Fruit fly (Drosophila melanogaster) whole organism, pupa: ENCODE measurements around the gene His3.3B.

Source experiments
- CG10348 ChIP-seq: fragments of 200-800 bp; sonication (Bioruptor generic); IDR thresholded peaks from 2 replicates; pipeline ENCODE4 v1.3.6; 2022; ENCODE audit warnings: missing biosample characterization, missing genetic modification characterization
- CG12605 ChIP-seq: fragments of 200-800 bp; sonication (Bioruptor generic); IDR thresholded peaks from 2 replicates; pipeline ENCODE4 v1.3.6; 2022; ENCODE audit warnings: missing biosample characterization, missing genetic modification characterization
- CG13204 ChIP-seq: fragments of 200-800 bp; sonication (Bioruptor generic); optimal IDR thresholded peaks from 2 replicates; lab custom pipeline; 2018; ENCODE audit warnings: missing biosample characterization, mild to moderate bottlenecking, missing genetic modification characterization, moderate library complexity
- CG14655 ChIP-seq: fragments of 200-800 bp; sonication (Bioruptor generic); optimal IDR thresholded peaks from 3 replicates; lab custom pipeline; 2017; ENCODE audit warnings: mild to moderate bottlenecking, missing biosample characterization, missing genetic modification reagents, missing genetic modification characterization
- CG15710 ChIP-seq: fragments of 200-800 bp; sonication (Bioruptor generic); optimal IDR thresholded peaks from 2 replicates; lab custom pipeline; 2018; ENCODE audit warnings: missing biosample characterization, mild to moderate bottlenecking, missing genetic modification characterization, moderate library complexity
- CG17806 ChIP-seq: fragments of 200-800 bp; sonication (Bioruptor generic); optimal IDR thresholded peaks from 2 replicates; lab custom pipeline; 2018; ENCODE audit warnings: missing biosample characterization, mild to moderate bottlenecking, missing genetic modification characterization, moderate library complexity
- CG32121 ChIP-seq: fragments of 200-800 bp; sonication (Bioruptor generic); IDR thresholded peaks from 2 replicates; pipeline ENCODE4 v1.3.6; 2022; ENCODE audit warnings: missing biosample characterization, missing genetic modification characterization
- CG34367 ChIP-seq: fragments of 200-800 bp; sonication (Bioruptor generic); optimal IDR thresholded peaks from 2 replicates; lab custom pipeline; 2018; ENCODE audit warnings: missing biosample characterization, mild to moderate bottlenecking, missing genetic modification characterization
- CG4496 ChIP-seq: fragments of 200-800 bp; sonication (Bioruptor generic); IDR thresholded peaks from 3 replicates; pipeline ENCODE4 v1.3.6; 2022; ENCODE audit warnings: missing biosample characterization, missing genetic modification characterization
- CG8159 ChIP-seq: fragments of 200-800 bp; sonication (Bioruptor generic); optimal IDR thresholded peaks from 3 replicates; lab custom pipeline; 2018; ENCODE audit warnings: missing biosample characterization, mild to moderate bottlenecking, missing genetic modification characterization, moderate library complexity
- CG8301 ChIP-seq: fragments of 200-800 bp; sonication (Bioruptor generic); optimal IDR thresholded peaks from 2 replicates; lab custom pipeline; 2018; ENCODE audit warnings: missing biosample characterization, mild to moderate bottlenecking, missing genetic modification characterization
- CG9948 ChIP-seq: fragments of 200-800 bp; sonication (Bioruptor generic); optimal IDR thresholded peaks from 2 replicates; lab custom pipeline; 2018; ENCODE audit warnings: missing biosample characterization, mild to moderate bottlenecking, missing genetic modification characterization, moderate library complexity
- D1 ChIP-seq: fragments of 200-800 bp; sonication (Bioruptor generic); optimal IDR thresholded peaks from 2 replicates; lab custom pipeline; 2018; ENCODE audit warnings: missing biosample characterization, mild to moderate bottlenecking, missing genetic modification characterization, moderate library complexity
- EcR ChIP-seq: fragments of 200-800 bp; sonication (Bioruptor generic); optimal IDR thresholded peaks from 3 replicates; lab custom pipeline; 2019; ENCODE audit warnings: missing biosample characterization, missing genetic modification characterization, mild to moderate bottlenecking, moderate library complexity, missing genetic modification reagents
- Ets98B ChIP-seq: fragments of 200-800 bp; sonication (Bioruptor generic); IDR thresholded peaks from 2 replicates; pipeline ENCODE4 v1.3.6; 2022; ENCODE audit warnings: missing biosample characterization, missing genetic modification characterization
- Pif1A ChIP-seq: fragments of 200-800 bp; sonication (Bioruptor generic); optimal IDR thresholded peaks from 3 replicates; lab custom pipeline; 2016; ENCODE audit warnings: missing biosample characterization, missing genetic modification characterization
- Pif1B ChIP-seq: fragments of 200-800 bp; sonication (Bioruptor generic); optimal IDR thresholded peaks from 3 replicates; lab custom pipeline; 2016; ENCODE audit warnings: missing biosample characterization, missing genetic modification characterization
- Snoo ChIP-seq: fragments of 200-800 bp; sonication (Bioruptor generic); optimal IDR thresholded peaks from 3 replicates; lab custom pipeline; 2017; ENCODE audit warnings: missing biosample characterization, mild to moderate bottlenecking, missing genetic modification characterization, inconsistent platforms
- fd96Ca ChIP-seq: fragments of 200-800 bp; sonication (Bioruptor generic); IDR thresholded peaks from 3 replicates; pipeline ENCODE4 v1.3.6; 2022; ENCODE audit warnings: missing biosample characterization, missing genetic modification characterization
- gl ChIP-seq: fragments of 200-800 bp; sonication (Bioruptor generic); optimal IDR thresholded peaks from 2 replicates; lab custom pipeline; 2018; ENCODE audit warnings: missing biosample characterization, mild to moderate bottlenecking, missing genetic modification characterization

Gene His3.3B

dm6 chrX:9129436-9129835, 27.0 kb downstream of the His3.3B start:
- TF ChIP-seq CG17806 = no peak
- no peak for TF ChIP-seq Pif1A (GFP tag; lab: Kevin White, UChicago)
- no peak for TF ChIP-seq gl (tag; lab: Kevin White, UChicago)
- TF ChIP-seq, all 21 proteins: peak for 0

- TF ChIP-seq CG15710 (tag; lab: Kevin White, UChicago) = no peak
- no peak for TF ChIP-seq Pif1A (GFP tag; lab: Kevin White, UChicago)
- no peak for TF ChIP-seq Pif1B (GFP tag; lab: Kevin White, UChicago)
- no peak for TF ChIP-seq CG9948
- no peak for TF ChIP-seq Ets98B (GFP tag; lab: Robert Waterston, UW)
- no peak for TF ChIP-seq D1 (tag; lab: Kevin White, UChicago)
- no peak for TF ChIP-seq CG17806
- no peak for TF ChIP-seq EcR
- TF ChIP-seq CG32121 (GFP tag; lab: Robert Waterston, UW) = no peak
- no peak for TF ChIP-seq CG12605 (GFP tag; lab: Robert Waterston, UW)
- TF ChIP-seq CG14655 = no peak
- TF ChIP-seq CG13204 (GFP tag; lab: Kevin White, UChicago) = no peak
Observed at dm6 chrX:9128012-9128280, 28.5 kb downstream of the His3.3B start.

dm6 chrX:9127264-9128011, 29.0 kb downstream of the His3.3B start:
- TF ChIP-seq EcR (no peak), CG14655 (peak; percentile 10)
- TF ChIP-seq, all 21 proteins: peak for 1

dm6 chrX:9122492-9122891, 34.0 kb downstream of the His3.3B start:
- TF ChIP-seq CG13204 (GFP tag; lab: Kevin White, UChicago) (no peak), CG15710 (tag; lab: Kevin White, UChicago) (no peak), fd96Ca (GFP tag; lab: Robert Waterston, UW) (0 out of 3 replicates have a peak, but pooled peaks have one; percentile 27)
- TF ChIP-seq, all 21 proteins: peak for 1

dm6 chrX:9120828-9121754, 35.4 kb downstream of the His3.3B start:
- no peak for TF ChIP-seq CG34367 (tag; lab: Kevin White, UChicago)
- no peak for TF ChIP-seq Ets98B (GFP tag; lab: Robert Waterston, UW)
- no peak for TF ChIP-seq CG13204 (GFP tag; lab: Kevin White, UChicago)
- TF ChIP-seq CG17806 = peak; percentile 29
- TF ChIP-seq Snoo (tag; lab: Kevin White, UChicago) = peak; percentile 35
- TF ChIP-seq CG8159 (tag; lab: Kevin White, UChicago) = peak; percentile 53
- TF ChIP-seq CG14655 = peak; percentile 39
- TF ChIP-seq Pif1B (GFP tag; lab: Kevin White, UChicago) = peak; percentile 16
- peak; percentile 34 for TF ChIP-seq CG9948
- TF ChIP-seq Pif1A (GFP tag; lab: Kevin White, UChicago) = peak; percentile 28
- TF ChIP-seq CG15710 (tag; lab: Kevin White, UChicago) = peak; percentile 21
- TF ChIP-seq CG10348 (GFP tag; lab: Robert Waterston, UW) = no peak
- TF ChIP-seq CG4496 (GFP tag; lab: Robert Waterston, UW) = 0 out of 3 replicates have a peak, but pooled peaks have one; percentile 27
- TF ChIP-seq CG32121 (GFP tag; lab: Robert Waterston, UW) = peak; percentile 29; the same call in 1 of the 2 replicates
- peak; percentile 36 for TF ChIP-seq CG8301 (tag; lab: Kevin White, UChicago)
- TF ChIP-seq, all 21 proteins: peak for 11

- TF ChIP-seq CG14655 = peak; percentile 1
- no peak for TF ChIP-seq CG8159 (tag; lab: Kevin White, UChicago)
- TF ChIP-seq, all 21 proteins: peak for 1
Observed at dm6 chrX:9119671-9120364, 36.7 kb downstream of the His3.3B start.
